Fruit fly (Drosophila melanogaster) whole organism, wandering third instar larva: ENCODE results near the gene Notum.

Experiments
- Abd-B ChIP-seq: fragments of >200 bp; optimal IDR thresholded peaks from 2 replicates; lab custom pipeline; 2017; ENCODE audit warnings: missing biosample characterization, missing genetic modification characterization
- CG9705 ChIP-seq: fragments of 200-800 bp; sonication (Bioruptor generic); optimal IDR thresholded peaks from 2 replicates; lab custom pipeline; 2018; ENCODE audit warnings: missing biosample characterization, mild to moderate bottlenecking, missing genetic modification characterization
- CrebA ChIP-seq: fragments of 200-800 bp; sonication (Bioruptor generic); optimal IDR thresholded peaks from 2 replicates; lab custom pipeline; 2016; ENCODE audit warnings: missing biosample characterization, mild to moderate bottlenecking, missing genetic modification characterization, borderline replicate concordance
- Dfd ChIP-seq: fragments of >200 bp; optimal IDR thresholded peaks from 2 replicates; lab custom pipeline; 2017; ENCODE audit warnings: missing biosample characterization, missing genetic modification characterization
- Dif ChIP-seq: fragments of 200-275, 200-300 bp; sonication (Bioruptor generic); optimal IDR thresholded peaks from 2 replicates; lab custom pipeline; 2018; ENCODE audit warnings: missing biosample characterization, missing genetic modification characterization; ENCODE audit not compliant: partially characterized antibody
- GATAd ChIP-seq: sonication (Bioruptor generic); optimal IDR thresholded peaks from 2 replicates; lab custom pipeline; 2016; ENCODE audit warnings: missing biosample characterization, missing genetic modification characterization
- HLH106 ChIP-seq: fragments of 200-800 bp; optimal IDR thresholded peaks from 3 replicates; lab custom pipeline; 2019; ENCODE audit warnings: missing biosample characterization, mild to moderate bottlenecking, missing genetic modification characterization, moderate library complexity
- Hnf4 ChIP-seq: fragments of 200-800 bp; sonication (Bioruptor generic); optimal IDR thresholded peaks from 2 replicates; lab custom pipeline; 2016; ENCODE audit warnings: missing biosample characterization, mild to moderate bottlenecking, missing genetic modification characterization
- Hr83 ChIP-seq: fragments of 200-300 bp; sonication (Bioruptor generic); optimal IDR thresholded peaks from 2 replicates; lab custom pipeline; 2016; ENCODE audit warnings: missing biosample characterization, mild to moderate bottlenecking, missing genetic modification characterization, moderate library complexity; ENCODE audit not compliant: poor library complexity, severe bottlenecking
- Jra ChIP-seq: sonication (Bioruptor generic); optimal IDR thresholded peaks from 2 replicates; lab custom pipeline; 2016; ENCODE audit warnings: missing biosample characterization, missing genetic modification characterization
- Mio ChIP-seq: sonication (Bioruptor generic); optimal IDR thresholded peaks from 2 replicates; lab custom pipeline; 2016; ENCODE audit warnings: missing biosample characterization, missing genetic modification characterization
- Myc ChIP-seq: fragments of >200 bp; optimal IDR thresholded peaks from 2 replicates; lab custom pipeline; 2017
- OdsH ChIP-seq: fragments of 200-800 bp; sonication (Bioruptor generic); optimal IDR thresholded peaks from 2 replicates; lab custom pipeline; 2016; ENCODE audit warnings: missing biosample characterization, mild to moderate bottlenecking, missing genetic modification characterization
- Rel ChIP-seq, 2 experiments: fragments of 200-800 bp; sonication (Bioruptor generic) in 1 of 2; optimal IDR thresholded peaks; 2 replicates in 1 of 2; 3 replicates in 1 of 2; lab custom pipeline; 2016 to 2019; ENCODE audit warnings: mild to moderate bottlenecking in 2 of 2, missing biosample characterization in 2 of 2, missing genetic modification characterization in 2 of 2, moderate library complexity in 1 of 2
- Sp1 ChIP-seq: fragments of 200-800 bp; sonication (Bioruptor generic); optimal IDR thresholded peaks from 3 replicates; lab custom pipeline; 2019; ENCODE audit warnings: missing biosample characterization, mild to moderate bottlenecking, missing genetic modification characterization, moderate library complexity
- br ChIP-seq: fragments of 200-800 bp; sonication (Bioruptor generic); optimal IDR thresholded peaks from 2 replicates; lab custom pipeline; 2016; ENCODE audit warnings: missing biosample characterization, missing genetic modification characterization
- brk ChIP-seq: fragments of 200-800 bp; sonication (Bioruptor generic); optimal IDR thresholded peaks from 2 replicates; lab custom pipeline; 2016; ENCODE audit warnings: missing biosample characterization, mild to moderate bottlenecking, missing genetic modification characterization
- dmrt93B ChIP-seq: fragments of 200-800 bp; sonication (Bioruptor generic); optimal IDR thresholded peaks from 2 replicates; lab custom pipeline; 2018; ENCODE audit warnings: missing biosample characterization, mild to moderate bottlenecking, missing genetic modification characterization
- dsf ChIP-seq: sonication (Bioruptor generic); optimal IDR thresholded peaks from 2 replicates; lab custom pipeline; 2016; ENCODE audit warnings: missing biosample characterization, missing genetic modification characterization, borderline replicate concordance
- ey ChIP-seq: fragments of 200-800 bp; sonication (Bioruptor generic); optimal IDR thresholded peaks from 2 replicates; lab custom pipeline; 2016; ENCODE audit warnings: missing biosample characterization, missing genetic modification characterization
- foxo ChIP-seq, 2 experiments: fragments of 200-800 bp; sonication (Bioruptor generic); optimal IDR thresholded peaks; 2 replicates in 1 of 2; 3 replicates in 1 of 2; lab custom pipeline; 2016 to 2017; ENCODE audit warnings: missing biosample characterization in 2 of 2, missing genetic modification characterization in 2 of 2
- fru ChIP-seq: fragments of 200-800 bp; sonication (Bioruptor generic); optimal IDR thresholded peaks from 3 replicates; lab custom pipeline; 2016; ENCODE audit warnings: missing biosample characterization, mild to moderate bottlenecking, missing genetic modification characterization
- h ChIP-seq: fragments of 200-800 bp; sonication (Bioruptor generic); optimal IDR thresholded peaks from 3 replicates; lab custom pipeline; 2016; ENCODE audit warnings: missing biosample characterization, mild to moderate bottlenecking, missing genetic modification characterization
- jim ChIP-seq: fragments of 175-275, 200-325 bp; sonication (Bioruptor generic); optimal IDR thresholded peaks from 2 replicates; lab custom pipeline; 2016; ENCODE audit warnings: missing biosample characterization, mild to moderate bottlenecking, missing genetic modification characterization
- lola ChIP-seq: fragments of >200 bp; optimal IDR thresholded peaks from 2 replicates; lab custom pipeline; 2017; ENCODE audit warnings: missing biosample characterization, missing genetic modification characterization
- pan ChIP-seq: fragments of >200 bp; optimal IDR thresholded peaks from 2 replicates; lab custom pipeline; 2017
- psq ChIP-seq: fragments of 200-800 bp; sonication (Bioruptor generic); optimal IDR thresholded peaks from 3 replicates; lab custom pipeline; 2017; ENCODE audit warnings: missing biosample characterization, mild to moderate bottlenecking, missing genetic modification characterization, moderate library complexity
- rgr ChIP-seq: fragments of 200-800 bp; sonication (Bioruptor generic); optimal IDR thresholded peaks from 3 replicates; lab custom pipeline; 2016; ENCODE audit warnings: missing biosample characterization, mild to moderate bottlenecking, missing genetic modification characterization
- sage ChIP-seq: fragments of 200-800 bp; sonication (Bioruptor generic); optimal IDR thresholded peaks from 2 replicates; lab custom pipeline; 2016; ENCODE audit warnings: missing biosample characterization, mild to moderate bottlenecking, missing genetic modification characterization
- sv ChIP-seq: fragments of 200-800 bp; sonication (Bioruptor generic); optimal IDR thresholded peaks from 3 replicates; lab custom pipeline; 2016; ENCODE audit warnings: missing biosample characterization, missing genetic modification characterization
- tai ChIP-seq: sonication (Bioruptor generic); optimal IDR thresholded peaks from 2 replicates; lab custom pipeline; 2016; ENCODE audit warnings: missing biosample characterization, missing genetic modification characterization
- woc ChIP-seq: sonication (Bioruptor generic); optimal IDR thresholded peaks from 2 replicates; lab custom pipeline; 2016; ENCODE audit warnings: missing biosample characterization, mild to moderate bottlenecking, missing genetic modification characterization

Gene Notum

DNA sequence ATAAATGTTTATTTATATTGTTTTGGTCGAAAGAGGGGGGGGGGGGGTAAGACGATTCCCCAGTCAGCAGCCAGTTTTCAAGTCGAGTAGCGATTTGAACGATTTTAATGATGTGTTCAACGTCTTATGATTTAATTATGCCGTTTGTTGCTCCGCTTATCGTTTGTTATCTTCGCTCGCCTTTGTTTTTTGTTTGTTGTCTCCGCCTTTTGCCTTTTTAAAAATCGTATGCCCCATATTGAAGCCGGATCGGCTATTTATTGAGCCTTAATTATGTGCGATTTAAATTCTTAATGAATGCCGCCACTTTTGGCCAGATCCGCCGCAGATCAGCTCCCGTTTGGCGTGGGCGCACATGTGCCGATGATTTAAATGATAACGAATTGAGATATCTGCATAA lies 8.8 kb upstream of the Notum start:
- no peak for TF ChIP-seq sv (GFP tag; lab: Kevin White, UChicago)
- TF ChIP-seq h (GFP tag; lab: Kevin White, UChicago) = no peak
- no peak for TF ChIP-seq HLH106
- no peak for TF ChIP-seq CG9705 (GFP tag; lab: Kevin White, UChicago)
- TF ChIP-seq dsf (GFP tag; lab: Kevin White, UChicago) = no peak
- no peak for TF ChIP-seq Dfd (GFP tag; lab: Kevin White, UChicago)
- TF ChIP-seq br (GFP tag; lab: Kevin White, UChicago) = no peak
- no peak for TF ChIP-seq jim (GFP tag; lab: Kevin White, UChicago)
- no peak for TF ChIP-seq Hr83 (GFP tag; lab: Kevin White, UChicago)
- no peak for TF ChIP-seq CrebA (GFP tag; lab: Kevin White, UChicago)
- TF ChIP-seq, all 38 proteins: peak for 0

- no peak for TF ChIP-seq sage (GFP tag; lab: Kevin White, UChicago)
- peak in 1 of 2 experiments; percentile 66 for TF ChIP-seq foxo (GFP tag; optimal IDR thresholded peaks at IDR 0.05; lab: Kevin White, UChicago)
- TF ChIP-seq Mio (GFP tag; lab: Kevin White, UChicago) = no peak
- no peak for TF ChIP-seq dsf (GFP tag; lab: Kevin White, UChicago)
- peak; percentile 14 for TF ChIP-seq fru (GFP tag; lab: Kevin White, UChicago)
- TF ChIP-seq h (GFP tag; lab: Kevin White, UChicago) = peak; percentile 16
- TF ChIP-seq rgr = peak; percentile 12
- no peak for TF ChIP-seq Dif (GFP tag; lab: Kevin White, UChicago)
- TF ChIP-seq OdsH (GFP tag; lab: Kevin White, UChicago) = peak; percentile 54
- TF ChIP-seq brk (GFP tag; lab: Kevin White, UChicago) = no peak
- no peak for TF ChIP-seq Myc
- TF ChIP-seq psq (GFP tag; lab: Kevin White, UChicago) = peak; percentile 84
- no peak for TF ChIP-seq Abd-B (GFP tag; lab: Kevin White, UChicago)
- TF ChIP-seq ey (GFP tag; lab: Kevin White, UChicago) = no peak
- TF ChIP-seq dmrt93B (GFP tag; lab: Kevin White, UChicago) = peak; percentile 16
- peak; percentile 86 for TF ChIP-seq Sp1 (GFP tag; lab: Kevin White, UChicago)
- TF ChIP-seq GATAd (GFP tag; lab: Kevin White, UChicago) = no peak
- peak; percentile 78 for TF ChIP-seq HLH106
- TF ChIP-seq jim (GFP tag; lab: Kevin White, UChicago) = no peak
- TF ChIP-seq Jra (GFP tag; lab: Kevin White, UChicago) = no peak
- TF ChIP-seq sv (GFP tag; lab: Kevin White, UChicago) = no peak
- no peak for TF ChIP-seq Hr83 (GFP tag; lab: Kevin White, UChicago)
- no peak for TF ChIP-seq br (GFP tag; lab: Kevin White, UChicago)
- TF ChIP-seq CG9705 (GFP tag; lab: Kevin White, UChicago) = no peak
- no peak for TF ChIP-seq CrebA (GFP tag; lab: Kevin White, UChicago)
- TF ChIP-seq Dfd (GFP tag; lab: Kevin White, UChicago) = no peak
- peak; percentile 18 for TF ChIP-seq woc (GFP tag; lab: Kevin White, UChicago)
- no peak for TF ChIP-seq Hnf4 (GFP tag; lab: Kevin White, UChicago)
- no peak for TF ChIP-seq lola (GFP tag; lab: Kevin White, UChicago)
- no peak for TF ChIP-seq Rel (GFP tag; optimal IDR thresholded peaks at IDR 0.05; lab: Kevin White, UChicago)
- no peak for TF ChIP-seq Rel (tag; optimal IDR thresholded peaks at IDR 0.05; lab: Kevin White, UChicago)
- TF ChIP-seq tai (GFP tag; lab: Kevin White, UChicago) = no peak
- no peak for TF ChIP-seq pan (lab: Kevin White, UChicago)
- TF ChIP-seq, all 38 proteins: peak for 10
Measured at dm6 chr3L:16015765-16016760, 7.2 kb upstream of the Notum start.

DNA sequence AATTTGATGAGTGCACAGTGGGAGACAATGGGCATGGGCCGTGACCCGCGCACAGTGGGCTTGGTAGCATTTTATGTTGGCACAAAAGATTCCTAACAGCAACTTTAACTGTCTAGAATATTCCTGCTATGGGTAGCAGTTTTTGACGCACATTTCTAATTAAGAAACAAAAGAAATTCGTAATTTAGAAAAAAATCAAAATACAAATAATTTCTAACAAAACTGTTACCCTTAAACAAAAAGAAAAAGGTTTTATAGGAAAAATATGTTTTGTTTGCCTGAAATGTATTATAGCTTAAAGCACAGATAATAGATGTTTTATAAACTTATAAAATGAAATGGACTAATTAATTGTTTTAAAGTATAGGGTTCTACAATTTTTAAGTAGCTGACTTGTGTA lies 6.4 kb upstream of the Notum start:
- TF ChIP-seq foxo (GFP tag; optimal IDR thresholded peaks at IDR 0.05; lab: Kevin White, UChicago) (peak in 1 of 2 experiments; percentile 15), GATAd (GFP tag; lab: Kevin White, UChicago) (no peak), br (GFP tag; lab: Kevin White, UChicago) (no peak), h (GFP tag; lab: Kevin White, UChicago) (peak; percentile 29)
- TF ChIP-seq, all 38 proteins: peak for 2
